Fruit fly (Drosophila melanogaster) whole organism, embryonic: ENCODE data around the gene MYPT-75D.
A peak's percentile ranks its signal among the peaks of the same experiment; 100 is the strongest.

Source experiments
- Abd-B ChIP-seq: fragments of 200-800 bp; sonication (Bioruptor generic); optimal IDR thresholded peaks from 2 replicates; lab custom pipeline; 2018; ENCODE audit warnings: missing biosample characterization, mild to moderate bottlenecking, missing genetic modification characterization, moderate library complexity
- Adf1 ChIP-seq: fragments of 200-800 bp; sonication (Bioruptor generic); IDR thresholded peaks from 2 replicates; pipeline ENCODE4 v1.3.6; 2022; ENCODE audit warnings: missing biosample characterization, missing genetic modification characterization
- CG10274 ChIP-seq: fragments of 200-800 bp; sonication (Bioruptor generic); optimal IDR thresholded peaks from 3 replicates; lab custom pipeline; 2017; ENCODE audit warnings: missing biosample characterization, mild to moderate bottlenecking, missing genetic modification characterization
- CG12769 ChIP-seq: fragments of 200-800 bp; sonication (Bioruptor generic); optimal IDR thresholded peaks from 2 replicates; lab custom pipeline; 2019; ENCODE audit warnings: missing biosample characterization, mild to moderate bottlenecking, missing genetic modification characterization, moderate library complexity
- CG12942 ChIP-seq: fragments of 200-800 bp; sonication (Bioruptor generic); optimal IDR thresholded peaks from 3 replicates; lab custom pipeline; 2016; ENCODE audit warnings: missing biosample characterization, missing genetic modification characterization
- CG13123 ChIP-seq: fragments of 200-800 bp; sonication (Bioruptor generic); optimal IDR thresholded peaks from 2 replicates; lab custom pipeline; 2016; ENCODE audit warnings: missing biosample characterization, missing genetic modification characterization
- CG14441 ChIP-seq: fragments of 200-800 bp; sonication (Bioruptor generic); IDR thresholded peaks from 2 replicates; pipeline ENCODE4 v1.3.6; 2022; ENCODE audit warnings: missing biosample characterization, missing genetic modification characterization
- CG14710 ChIP-seq: fragments of 200-800 bp; sonication (Bioruptor generic); optimal IDR thresholded peaks from 3 replicates; lab custom pipeline; 2019; ENCODE audit warnings: missing biosample characterization, mild to moderate bottlenecking, missing genetic modification characterization, moderate library complexity
- CG15479 ChIP-seq: fragments of 200-800 bp; sonication (Bioruptor generic); optimal IDR thresholded peaks from 3 replicates; lab custom pipeline; 2019; ENCODE audit warnings: missing biosample characterization, mild to moderate bottlenecking, missing genetic modification characterization, moderate library complexity
- CG15696 ChIP-seq: fragments of 200-800 bp; sonication (Bioruptor generic); optimal IDR thresholded peaks from 2 replicates; lab custom pipeline; 2019; ENCODE audit warnings: missing biosample characterization, mild to moderate bottlenecking, missing genetic modification characterization, moderate library complexity
- CG30431 ChIP-seq: fragments of 200-800 bp; sonication (Bioruptor generic); optimal IDR thresholded peaks from 2 replicates; lab custom pipeline; 2017; ENCODE audit warnings: missing biosample characterization, missing genetic modification characterization
- CG5245 ChIP-seq: fragments of 200-800 bp; sonication (Bioruptor generic); optimal IDR thresholded peaks from 3 replicates; lab custom pipeline; 2016; ENCODE audit warnings: missing biosample characterization, missing genetic modification characterization
- CG6683 ChIP-seq: fragments of 200-800 bp; sonication (Bioruptor generic); optimal IDR thresholded peaks from 2 replicates; lab custom pipeline; 2017; ENCODE audit warnings: missing biosample characterization, mild to moderate bottlenecking, missing genetic modification characterization, missing genetic modification reagents
- CG6813 ChIP-seq: fragments of 200-800 bp; sonication (Bioruptor generic); optimal IDR thresholded peaks from 2 replicates; lab custom pipeline; 2017; ENCODE audit warnings: missing biosample characterization, missing genetic modification characterization, mild to moderate bottlenecking, moderate library complexity, missing genetic modification reagents
- CG7372 ChIP-seq: fragments of 200-800 bp; sonication (Bioruptor generic); IDR thresholded peaks from 2 replicates; pipeline ENCODE4 v1.3.6; 2022; ENCODE audit warnings: missing biosample characterization, missing genetic modification characterization
- CG7839 ChIP-seq: fragments of 200-800 bp; sonication (Bioruptor generic); optimal IDR thresholded peaks from 3 replicates; lab custom pipeline; 2018; ENCODE audit warnings: missing biosample characterization, mild to moderate bottlenecking, missing genetic modification characterization, moderate library complexity
- CG7963 ChIP-seq: fragments of 200-800 bp; sonication (Bioruptor generic); IDR thresholded peaks from 3 replicates; pipeline ENCODE4 v1.3.6; 2022; ENCODE audit warnings: missing biosample characterization, missing genetic modification characterization; ENCODE audit not compliant: partially characterized antibody
- CG8359 ChIP-seq: fragments of 200-800 bp; sonication (Bioruptor generic); optimal IDR thresholded peaks from 2 replicates; lab custom pipeline; 2017; ENCODE audit warnings: missing biosample characterization, mild to moderate bottlenecking, missing genetic modification characterization, borderline replicate concordance
- CG9797 ChIP-seq: fragments of 200-800 bp; sonication (Bioruptor generic); optimal IDR thresholded peaks from 3 replicates; lab custom pipeline; 2018; ENCODE audit warnings: missing biosample characterization, mild to moderate bottlenecking, missing genetic modification characterization
- CG9817 ChIP-seq: fragments of 200-800 bp; sonication (Bioruptor generic); optimal IDR thresholded peaks from 2 replicates; lab custom pipeline; 2018; ENCODE audit warnings: missing biosample characterization, mild to moderate bottlenecking, missing genetic modification characterization, moderate library complexity
- CrebB ChIP-seq: fragments of 200-800 bp; sonication (Bioruptor generic); optimal IDR thresholded peaks from 3 replicates; lab custom pipeline; 2018; ENCODE audit warnings: missing biosample characterization, mild to moderate bottlenecking, missing genetic modification characterization
- Dip3 ChIP-seq: fragments of 200-800 bp; sonication (Bioruptor generic); optimal IDR thresholded peaks from 3 replicates; lab custom pipeline; 2016; ENCODE audit warnings: missing biosample characterization, missing genetic modification characterization
- Dp ChIP-seq: fragments of 200-800 bp; sonication (Bioruptor generic); optimal IDR thresholded peaks from 2 replicates; lab custom pipeline; 2018; ENCODE audit warnings: missing biosample characterization, mild to moderate bottlenecking, missing genetic modification characterization, moderate library complexity
- ERR ChIP-seq: fragments of 200-800 bp; sonication (Bioruptor generic); optimal IDR thresholded peaks from 2 replicates; lab custom pipeline; 2016; ENCODE audit warnings: missing biosample characterization, missing genetic modification characterization
- GATAe ChIP-seq: fragments of 200-800 bp; sonication (Bioruptor generic); conservative IDR thresholded peaks from 2 replicates; pipeline ENCODE4 v1.3.6; 2022; ENCODE audit warnings: missing biosample characterization, missing genetic modification characterization
- Hand ChIP-seq: fragments of 200-800 bp; sonication (Bioruptor generic); optimal IDR thresholded peaks from 2 replicates; lab custom pipeline; 2017; ENCODE audit warnings: mild to moderate bottlenecking, missing biosample characterization, missing genetic modification reagents, missing genetic modification characterization
- Max ChIP-seq: fragments of 200-800 bp; sonication (Bioruptor generic); optimal IDR thresholded peaks from 2 replicates; lab custom pipeline; 2016; ENCODE audit warnings: missing biosample characterization, mild to moderate bottlenecking, missing genetic modification characterization
- Mes4 ChIP-seq: fragments of 200-800 bp; sonication (Bioruptor generic); optimal IDR thresholded peaks from 2 replicates; lab custom pipeline; 2016; ENCODE audit warnings: missing biosample characterization, missing genetic modification characterization
- Sox100B ChIP-seq: fragments of 200-800 bp; sonication (Bioruptor generic); optimal IDR thresholded peaks from 3 replicates; lab custom pipeline; 2018; ENCODE audit warnings: missing biosample characterization, mild to moderate bottlenecking, missing genetic modification characterization
- Sox102F ChIP-seq: fragments of 200-800 bp; sonication (Bioruptor generic); optimal IDR thresholded peaks from 2 replicates; lab custom pipeline; 2018; ENCODE audit warnings: missing biosample characterization, mild to moderate bottlenecking, missing genetic modification characterization, moderate library complexity
- Tbp ChIP-seq: fragments of >200 bp; optimal IDR thresholded peaks from 2 replicates; lab custom pipeline; 2018; ENCODE audit warnings: missing biosample characterization, missing genetic modification characterization
- cato ChIP-seq: fragments of 200-800 bp; sonication (Bioruptor generic); optimal IDR thresholded peaks from 2 replicates; lab custom pipeline; 2016; ENCODE audit warnings: missing biosample characterization, missing genetic modification characterization, borderline replicate concordance
- chn ChIP-seq: fragments of 200-800 bp; sonication (Bioruptor generic); optimal IDR thresholded peaks from 2 replicates; lab custom pipeline; 2016; ENCODE audit warnings: missing biosample characterization, missing genetic modification characterization
- ci ChIP-seq: fragments of 200-800 bp; sonication (Bioruptor generic); IDR thresholded peaks from 3 replicates; pipeline ENCODE4 v1.3.6; 2022; ENCODE audit warnings: missing biosample characterization, missing genetic modification characterization
- crc ChIP-seq: fragments of 200-800 bp; sonication (Bioruptor generic); optimal IDR thresholded peaks from 2 replicates; lab custom pipeline; 2016; ENCODE audit warnings: missing biosample characterization, missing genetic modification characterization
- dan ChIP-seq: fragments of 200-800 bp; sonication (Bioruptor generic); IDR thresholded peaks from 2 replicates; pipeline ENCODE4 v1.3.6; 2022; ENCODE audit warnings: missing biosample characterization, missing genetic modification characterization
- ewg ChIP-seq: fragments of 200-800 bp; sonication (Bioruptor generic); optimal IDR thresholded peaks from 3 replicates; lab custom pipeline; 2017; ENCODE audit warnings: mild to moderate bottlenecking, missing biosample characterization, missing genetic modification reagents, missing genetic modification characterization
- exex ChIP-seq: fragments of 200-800 bp; sonication (Bioruptor generic); optimal IDR thresholded peaks from 4 replicates; lab custom pipeline; 2018; ENCODE audit warnings: missing biosample characterization, mild to moderate bottlenecking, missing genetic modification characterization, moderate library complexity
- gce ChIP-seq: fragments of 200-800 bp; sonication (Bioruptor generic); IDR thresholded peaks from 3 replicates; pipeline ENCODE4 v1.3.6; 2022; ENCODE audit warnings: missing biosample characterization, missing genetic modification characterization
- knrl ChIP-seq: fragments of 200-800 bp; sonication (Bioruptor generic); IDR thresholded peaks from 3 replicates; pipeline ENCODE4 v1.3.6; 2022; ENCODE audit warnings: missing biosample characterization, missing genetic modification characterization; ENCODE audit not compliant: partially characterized antibody
- nau ChIP-seq: fragments of 200-800 bp; sonication (Bioruptor generic); optimal IDR thresholded peaks from 3 replicates; lab custom pipeline; 2017; ENCODE audit warnings: missing biosample characterization, mild to moderate bottlenecking, missing genetic modification characterization, missing genetic modification reagents
- nmo ChIP-seq: fragments of 200-800 bp; sonication (Bioruptor generic); optimal IDR thresholded peaks from 2 replicates; lab custom pipeline; 2018; ENCODE audit warnings: missing biosample characterization, mild to moderate bottlenecking, missing genetic modification characterization, moderate library complexity
- pros ChIP-seq: fragments of 200-800 bp; sonication (Bioruptor generic); optimal IDR thresholded peaks from 3 replicates; lab custom pipeline; 2019; ENCODE audit warnings: missing biosample characterization, mild to moderate bottlenecking, missing genetic modification characterization, moderate library complexity
- repo ChIP-seq: fragments of 200-800 bp; sonication (Bioruptor generic); optimal IDR thresholded peaks from 2 replicates; lab custom pipeline; 2016; ENCODE audit warnings: missing biosample characterization, missing genetic modification characterization
- rib ChIP-seq: fragments of 200-800 bp; sonication (Bioruptor generic); IDR thresholded peaks from 2 replicates; pipeline ENCODE4 v1.3.6; 2022; ENCODE audit warnings: missing biosample characterization, missing genetic modification characterization
- ro ChIP-seq: fragments of 200-800 bp; sonication (Bioruptor generic); IDR thresholded peaks from 2 replicates; pipeline ENCODE4 v1.3.6; 2022; ENCODE audit warnings: missing biosample characterization, missing genetic modification characterization
- seq ChIP-seq: fragments of 200-800 bp; sonication (Bioruptor generic); IDR thresholded peaks from 2 replicates; pipeline ENCODE4 v1.3.6; 2022; ENCODE audit warnings: missing biosample characterization, missing genetic modification characterization
- sisA ChIP-seq: fragments of 200-800 bp; sonication (Bioruptor generic); IDR thresholded peaks from 2 replicates; pipeline ENCODE4 v1.3.6; 2022; ENCODE audit warnings: missing biosample characterization, missing genetic modification characterization
- sna ChIP-seq: fragments of 200-800 bp; sonication (Bioruptor generic); IDR thresholded peaks from 2 replicates; pipeline ENCODE4 v1.3.6; 2022; ENCODE audit warnings: missing biosample characterization, missing genetic modification characterization; ENCODE audit not compliant: partially characterized antibody
- wdn ChIP-seq: fragments of 200-800 bp; sonication (Bioruptor generic); IDR thresholded peaks from 2 replicates; pipeline ENCODE4 v1.3.6; 2022; ENCODE audit warnings: missing biosample characterization, missing genetic modification characterization
- zfh1 ChIP-seq: fragments of 200-800 bp; sonication (Bioruptor generic); IDR thresholded peaks from 3 replicates; pipeline ENCODE4 v1.3.6; 2022; ENCODE audit warnings: missing biosample characterization, missing genetic modification characterization

MYPT-75D gene

dm6 chr3L:18625786-18626185 is at the start of gene MYPT-75D (continued):
- TF ChIP-seq Abd-B (GFP tag; lab: Kevin White, UChicago): no peak
- no peak for TF ChIP-seq Sox102F (GFP tag; lab: Kevin White, UChicago)
- no peak for TF ChIP-seq Tbp (GFP tag; lab: Kevin White, UChicago)
- TF ChIP-seq CG12769 (tag; lab: Kevin White, UChicago): peak; percentile 73
- no peak for TF ChIP-seq Max (GFP tag; lab: Kevin White, UChicago)
- no peak for TF ChIP-seq Hand (GFP tag; lab: Kevin White, UChicago)
- TF ChIP-seq zfh1 (GFP tag; lab: Robert Waterston, UW): no peak
- no peak for TF ChIP-seq chn (GFP tag; lab: Kevin White, UChicago)
- TF ChIP-seq GATAe: no peak
- no peak for TF ChIP-seq dan (GFP tag; lab: Robert Waterston, UW)
- peak; percentile 80 for TF ChIP-seq CG7963
- TF ChIP-seq pros: no peak
- TF ChIP-seq CG15696 (tag; lab: Kevin White, UChicago): no peak
- TF ChIP-seq Mes4 (GFP tag; lab: Kevin White, UChicago): peak; percentile 39
- no peak for TF ChIP-seq CG6683 (GFP tag; lab: Kevin White, UChicago)
- TF ChIP-seq CrebB: peak; percentile 46
- TF ChIP-seq sna (GFP tag; lab: Robert Waterston, UW): peak; percentile 79
- no peak for TF ChIP-seq CG14441 (GFP tag; lab: Robert Waterston, UW)
- TF ChIP-seq wdn (GFP tag; lab: Robert Waterston, UW): no peak
- TF ChIP-seq CG15479 (GFP tag; lab: Kevin White, UChicago): no peak
- no peak for TF ChIP-seq gce (GFP tag; lab: Robert Waterston, UW)
- no peak for TF ChIP-seq CG13123 (GFP tag; lab: Kevin White, UChicago)
- TF ChIP-seq knrl (GFP tag; lab: Robert Waterston, UW): peak; percentile 80
- peak; percentile 10 for TF ChIP-seq repo (GFP tag; lab: Kevin White, UChicago)
- TF ChIP-seq CG12942 (GFP tag; lab: Kevin White, UChicago): no peak
- TF ChIP-seq nmo (GFP tag; lab: Kevin White, UChicago): peak; percentile 44
- peak; percentile 75 for TF ChIP-seq ci
- TF ChIP-seq CG9797: peak; percentile 30
- no peak for TF ChIP-seq CG30431 (GFP tag; lab: Kevin White, UChicago)
- peak; percentile 45; the same call in 1 of the 2 replicates for TF ChIP-seq rib
- TF ChIP-seq Sox100B (GFP tag; lab: Kevin White, UChicago): no peak
- TF ChIP-seq CG5245: no peak
- TF ChIP-seq CG7839 (tag; lab: Kevin White, UChicago): peak; percentile 32
- peak; percentile 27 for TF ChIP-seq CG6813 (GFP tag; lab: Kevin White, UChicago)
- TF ChIP-seq exex (tag; lab: Kevin White, UChicago): peak; percentile 39
- TF ChIP-seq CG10274: no peak
- TF ChIP-seq seq (GFP tag; lab: Robert Waterston, UW): no peak
- TF ChIP-seq cato (GFP tag; lab: Kevin White, UChicago): no peak
- peak; percentile 85 for TF ChIP-seq Dp (GFP tag; lab: Kevin White, UChicago)
- TF ChIP-seq nau (GFP tag; lab: Kevin White, UChicago): no peak
- TF ChIP-seq CG14710 (tag; lab: Kevin White, UChicago): peak; percentile 51
- no peak for TF ChIP-seq ewg
- peak; percentile 39; the same call in 1 of the 2 replicates for TF ChIP-seq Adf1 (GFP tag; lab: Robert Waterston, UW)
- no peak for TF ChIP-seq sisA (GFP tag; lab: Robert Waterston, UW)
- TF ChIP-seq ro (GFP tag; lab: Robert Waterston, UW): no peak
- TF ChIP-seq ERR (GFP tag; lab: Kevin White, UChicago): peak; percentile 20
- no peak for TF ChIP-seq CG9817 (tag; lab: Kevin White, UChicago)
- no peak for TF ChIP-seq crc
- peak; percentile 65 for TF ChIP-seq Dip3 (GFP tag; lab: Kevin White, UChicago)
- TF ChIP-seq CG7372 (GFP tag; lab: Robert Waterston, UW): no peak
- no peak for TF ChIP-seq CG8359 (GFP tag; lab: Kevin White, UChicago)
